Fruit fly (Drosophila melanogaster): ENCODE measurements around the gene CG9777.

CG9777 gene

dm6 chrX:16610601-16611058 is 21.4 kb downstream of the CG9777 start, which contains the start of gene mbt (continued):
- peak; percentile 94 for TF ChIP-seq Myb (GFP tag; optimal IDR thresholded peaks at IDR 0.05)
- no peak for TF ChIP-seq pros (GFP tag; optimal IDR thresholded peaks at IDR 0.05)

DNA sequence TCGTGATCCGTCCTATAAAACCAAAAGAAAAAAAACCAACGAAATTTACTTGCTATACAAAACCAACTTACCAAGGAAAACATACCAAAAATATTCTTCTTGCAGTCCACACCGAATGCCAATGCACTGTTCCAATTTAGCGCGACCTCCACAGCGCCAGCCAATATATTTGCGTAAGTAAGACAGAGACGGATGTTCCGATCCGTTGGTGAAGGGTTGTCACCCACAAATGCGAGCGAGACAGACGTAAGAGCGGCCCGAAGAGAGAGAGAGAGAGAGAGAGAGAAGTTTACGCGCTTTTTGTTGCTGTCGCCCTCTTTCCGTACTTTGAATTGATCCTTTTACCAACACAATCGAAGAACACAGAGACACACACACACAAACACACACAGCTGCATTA is 24.2 kb downstream of the CG9777 start:
- TF ChIP-seq ro (GFP tag; IDR thresholded peaks at IDR 0.05): no peak
- TF ChIP-seq CG2199 (GFP tag; IDR thresholded peaks at IDR 0.05): peak; percentile 73; the same call in 1 of the 3 replicates
- TF ChIP-seq NC2β (GFP tag; optimal IDR thresholded peaks at IDR 0.05): no peak
- no peak for TF ChIP-seq Atf3 (GFP tag; optimal IDR thresholded peaks at IDR 0.05)
- no peak for TF ChIP-seq Chrac-16 (GFP tag; optimal IDR thresholded peaks at IDR 0.05)
- no peak for TF ChIP-seq gt (GFP tag; IDR thresholded peaks at IDR 0.05)
- no peak for TF ChIP-seq luna (GFP tag; optimal IDR thresholded peaks at IDR 0.05)
- TF ChIP-seq CG6272 (GFP tag; IDR thresholded peaks at IDR 0.05): no peak
- TF ChIP-seq CG17359 (tag; optimal IDR thresholded peaks at IDR 0.05): no peak
- no peak for TF ChIP-seq chn (GFP tag; optimal IDR thresholded peaks at IDR 0.05)
- TF ChIP-seq aop (GFP tag; IDR thresholded peaks at IDR 0.05): no peak
- TF ChIP-seq cg (GFP tag; optimal IDR thresholded peaks at IDR 0.05): peak; percentile 66
- peak; percentile 75 for TF ChIP-seq CG8478 (optimal IDR thresholded peaks at IDR 0.05)
- TF ChIP-seq CG10147 (GFP tag; optimal IDR thresholded peaks at IDR 0.05): no peak
- TF ChIP-seq CG1832 (GFP tag; optimal IDR thresholded peaks at IDR 0.05): peak; percentile 92
- no peak for TF ChIP-seq ato (GFP tag; IDR thresholded peaks at IDR 0.05; ENCODE audit: partially characterized antibody)
- TF ChIP-seq CG8290 (GFP tag; optimal IDR thresholded peaks at IDR 0.05): peak; percentile 1
- no peak for TF ChIP-seq CG8290 (tag; optimal IDR thresholded peaks at IDR 0.05)
- TF ChIP-seq CoRest (tag; optimal IDR thresholded peaks at IDR 0.05): no peak
- peak; percentile 84 for TF ChIP-seq nerfin-1 (tag; optimal IDR thresholded peaks at IDR 0.05)
- TF ChIP-seq Usf (GFP tag; optimal IDR thresholded peaks at IDR 0.05): no peak
- TF ChIP-seq gce (GFP tag; IDR thresholded peaks at IDR 0.05): no peak
- no peak for TF ChIP-seq CG30431 (GFP tag; optimal IDR thresholded peaks at IDR 0.05)
- TF ChIP-seq HLH3B (GFP tag; IDR thresholded peaks at IDR 0.05): no peak
- 0 out of 3 replicates have a peak, but pooled peaks have one; percentile 15 for TF ChIP-seq Opbp (GFP tag; IDR thresholded peaks at IDR 0.05; ENCODE audit: partially characterized antibody)
- TF ChIP-seq CG7928 (GFP tag; optimal IDR thresholded peaks at IDR 0.05): no peak
- TF ChIP-seq gcm (GFP tag; optimal IDR thresholded peaks at IDR 0.05): no peak
- TF ChIP-seq nom (GFP tag; optimal IDR thresholded peaks at IDR 0.05): peak; percentile 35
- no peak for TF ChIP-seq inv (GFP tag; IDR thresholded peaks at IDR 0.05; ENCODE audit: partially characterized antibody)
- TF ChIP-seq Aef1 (GFP tag; IDR thresholded peaks at IDR 0.05): no peak
- no peak for TF ChIP-seq pnt (GFP tag; optimal IDR thresholded peaks at IDR 0.05)
- no peak for TF ChIP-seq CG14014 (GFP tag; IDR thresholded peaks at IDR 0.05)
- peak; percentile 81 for TF ChIP-seq CG10321 (GFP tag; IDR thresholded peaks at IDR 0.05)
- no peak for TF ChIP-seq p53 (GFP tag; optimal IDR thresholded peaks at IDR 0.05)
- TF ChIP-seq HLH54F (GFP tag; optimal IDR thresholded peaks at IDR 0.05): no peak
- peak in 1 of 2 experiments; percentile 31 for TF ChIP-seq Trl (optimal IDR thresholded peaks at IDR 0.05)
- TF ChIP-seq Trl (GFP tag; optimal IDR thresholded peaks at IDR 0.05): no peak
- TF ChIP-seq D19A (tag; optimal IDR thresholded peaks at IDR 0.05): peak; percentile 87
- TF ChIP-seq Kr (GFP tag; optimal IDR thresholded peaks at IDR 0.05): peak; percentile 46
- no peak for TF ChIP-seq crp (GFP tag; optimal IDR thresholded peaks at IDR 0.05)
- no peak for TF ChIP-seq Myb (GFP tag; optimal IDR thresholded peaks at IDR 0.05)
- TF ChIP-seq stwl (tag; optimal IDR thresholded peaks at IDR 0.05): peak; percentile 7
